Worm (Caenorhabditis elegans) whole organism, L4 larva: ENCODE measurements around the gene F52C9.3.

Experiments used
- arid-1 ChIP-seq: fragments of 200-800 bp; sonication (Bioruptor generic); conservative IDR thresholded peaks from 2 replicates; pipeline ENCODE4 v1.3.6; 2022; ENCODE audit warnings: missing genetic modification reagents, missing genetic modification characterization, missing compliant biosample characterization
- mep-1 ChIP-seq: fragments of 150-350 bp; sonication (generic microtip); optimal IDR thresholded peaks from 3 replicates; lab custom pipeline; 2014; ENCODE audit warnings: missing biosample characterization, missing genetic modification characterization
- nhr-10 ChIP-seq: fragments of 150-350 bp; optimal IDR thresholded peaks from 2 replicates; lab custom pipeline; 2014; ENCODE audit warnings: missing biosample characterization, missing genetic modification characterization
- zag-1 ChIP-seq: fragments of 150-350 bp; optimal IDR thresholded peaks from 2 replicates; lab custom pipeline; 2014; ENCODE audit warnings: missing biosample characterization, missing genetic modification characterization

- TF ChIP-seq zag-1 (tag; lab: Kevin White, UChicago) = no peak
- TF ChIP-seq nhr-10 (tag; lab: Kevin White, UChicago) = no peak
- TF ChIP-seq arid-1 (GFP tag; lab: Robert Waterston, UW) = peak; percentile 90
- TF ChIP-seq mep-1 = peak; percentile 64
These were observed 26.8 kb upstream of the F52C9.3 start for ce11 chrIII:5294867-5295266.
